Fruit fly (Drosophila melanogaster) whole organism: ENCODE measurements around the gene CG5162.

Experiments
- CG8478 ChIP-seq: fragments of >200 bp; optimal IDR thresholded peaks from 2 replicates; lab custom pipeline; 2018; ENCODE audit warnings: inconsistent platforms
- Dll ChIP-seq: fragments of >200 bp; optimal IDR thresholded peaks from 2 replicates; lab custom pipeline; 2017
- EcR ChIP-seq, 2 experiments: fragments of >200 bp; optimal IDR thresholded peaks; 2 replicates each; lab custom pipeline; 2017; ENCODE audit warnings: missing biosample characterization in 2 of 2, missing genetic modification characterization in 2 of 2, missing genetic modification reagents in 2 of 2
- pan ChIP-seq: fragments of >200 bp; optimal IDR thresholded peaks from 2 replicates; lab custom pipeline; 2017
- psq ChIP-seq: fragments of >200 bp; optimal IDR thresholded peaks from 2 replicates; lab custom pipeline; 2017
- usp ChIP-seq: fragments of >200 bp; optimal IDR thresholded peaks from 2 replicates; lab custom pipeline; 2017; ENCODE audit warnings: missing biosample characterization, missing genetic modification characterization, mixed read lengths

The CG5162 gene

dm6 chrX:17215004-17215403, at the start of gene CG5162:
CG5162 (plus strand) TSS chrX:17215304.
- TF ChIP-seq psq (lab: Kevin White, UChicago), result no peak
- no peak for TF ChIP-seq Dll (lab: Kevin White, UChicago)
- no peak for TF ChIP-seq usp (GFP tag; lab: Kevin White, UChicago)
- no peak for TF ChIP-seq pan (lab: Kevin White, UChicago)
- no peak for TF ChIP-seq EcR (GFP tag; optimal IDR thresholded peaks at IDR 0.05; lab: Kevin White, UChicago)
- no peak for TF ChIP-seq CG8478 (lab: Kevin White, UChicago)

dm6 chrX:17167304-17167703, 47.8 kb upstream of the CG5162 start:
- TF ChIP-seq EcR (GFP tag; optimal IDR thresholded peaks at IDR 0.05; lab: Kevin White, UChicago) (no peak), psq (lab: Kevin White, UChicago) (no peak), usp (GFP tag; lab: Kevin White, UChicago) (no peak), CG8478 (lab: Kevin White, UChicago) (no peak), Dll (lab: Kevin White, UChicago) (no peak), pan (lab: Kevin White, UChicago) (no peak)

dm6 chrX:17170484-17170944, 44.6 kb upstream of the CG5162 start:
- no peak for TF ChIP-seq pan (lab: Kevin White, UChicago)
- TF ChIP-seq EcR (GFP tag; optimal IDR thresholded peaks at IDR 0.05; lab: Kevin White, UChicago), result no peak
- TF ChIP-seq usp (GFP tag; lab: Kevin White, UChicago), result no peak
- no peak for TF ChIP-seq psq (lab: Kevin White, UChicago)
- no peak for TF ChIP-seq Dll (lab: Kevin White, UChicago)
- TF ChIP-seq CG8478 (lab: Kevin White, UChicago), result no peak

dm6 chrX:17172123-17172522, 43.0 kb upstream of the CG5162 start:
- no peak for TF ChIP-seq EcR (GFP tag; optimal IDR thresholded peaks at IDR 0.05; lab: Kevin White, UChicago)
- no peak for TF ChIP-seq usp (GFP tag; lab: Kevin White, UChicago)
- TF ChIP-seq Dll (lab: Kevin White, UChicago), result no peak
- no peak for TF ChIP-seq psq (lab: Kevin White, UChicago)
- no peak for TF ChIP-seq pan (lab: Kevin White, UChicago)
- no peak for TF ChIP-seq CG8478 (lab: Kevin White, UChicago)

- TF ChIP-seq usp (GFP tag; lab: Kevin White, UChicago) (no peak), EcR (GFP tag; optimal IDR thresholded peaks at IDR 0.05; lab: Kevin White, UChicago) (no peak), CG8478 (lab: Kevin White, UChicago) (no peak), Dll (lab: Kevin White, UChicago) (no peak), psq (lab: Kevin White, UChicago) (no peak), pan (lab: Kevin White, UChicago) (no peak)
Observed at dm6 chrX:17172777-17173315, 42.3 kb upstream of the CG5162 start.

dm6 chrX:17174115-17174514, 41.0 kb upstream of the CG5162 start:
- TF ChIP-seq usp (GFP tag; lab: Kevin White, UChicago), result no peak
- no peak for TF ChIP-seq pan (lab: Kevin White, UChicago)
- no peak for TF ChIP-seq Dll (lab: Kevin White, UChicago)
- TF ChIP-seq EcR (GFP tag; optimal IDR thresholded peaks at IDR 0.05; lab: Kevin White, UChicago), result no peak
- TF ChIP-seq psq (lab: Kevin White, UChicago), result no peak
- TF ChIP-seq CG8478 (lab: Kevin White, UChicago), result no peak

dm6 chrX:17175558-17176189, 39.4 kb upstream of the CG5162 start:
- no peak for TF ChIP-seq EcR (GFP tag; optimal IDR thresholded peaks at IDR 0.05; lab: Kevin White, UChicago)
- no peak for TF ChIP-seq Dll (lab: Kevin White, UChicago)
- no peak for TF ChIP-seq CG8478 (lab: Kevin White, UChicago)
- TF ChIP-seq psq (lab: Kevin White, UChicago), result no peak
- no peak for TF ChIP-seq usp (GFP tag; lab: Kevin White, UChicago)
- TF ChIP-seq pan (lab: Kevin White, UChicago), result no peak

- TF ChIP-seq usp (GFP tag; lab: Kevin White, UChicago), result no peak
- TF ChIP-seq CG8478 (lab: Kevin White, UChicago), result no peak
- TF ChIP-seq EcR (GFP tag; optimal IDR thresholded peaks at IDR 0.05; lab: Kevin White, UChicago), result no peak
- no peak for TF ChIP-seq Dll (lab: Kevin White, UChicago)
- no peak for TF ChIP-seq pan (lab: Kevin White, UChicago)
- no peak for TF ChIP-seq psq (lab: Kevin White, UChicago)
Observed at dm6 chrX:17176542-17176941, 38.6 kb upstream of the CG5162 start.

dm6 chrX:17177606-17178005, 37.5 kb upstream of the CG5162 start:
- TF ChIP-seq usp (GFP tag; lab: Kevin White, UChicago), result no peak
- TF ChIP-seq CG8478 (lab: Kevin White, UChicago), result no peak
- TF ChIP-seq Dll (lab: Kevin White, UChicago), result no peak
- no peak for TF ChIP-seq EcR (GFP tag; optimal IDR thresholded peaks at IDR 0.05; lab: Kevin White, UChicago)
- TF ChIP-seq psq (lab: Kevin White, UChicago), result no peak
- no peak for TF ChIP-seq pan (lab: Kevin White, UChicago)

dm6 chrX:17178484-17178921, 36.6 kb upstream of the CG5162 start:
- TF ChIP-seq Dll (lab: Kevin White, UChicago), result peak; percentile 67
- no peak for TF ChIP-seq CG8478 (lab: Kevin White, UChicago)

- TF ChIP-seq pan (lab: Kevin White, UChicago), result no peak
Observed at dm6 chrX:17180523-17180922, 34.6 kb upstream of the CG5162 start.
